Fruit fly (Drosophila melanogaster) whole organism, larva: ENCODE results near the gene Wbp2.

Source experiments
- noc ChIP-seq: fragments of 200-800 bp; sonication (Bioruptor generic); optimal IDR thresholded peaks from 3 replicates; lab custom pipeline; 2019; ENCODE audit warnings: missing biosample characterization, mild to moderate bottlenecking, missing genetic modification characterization, moderate library complexity

Wbp2 gene

DNA sequence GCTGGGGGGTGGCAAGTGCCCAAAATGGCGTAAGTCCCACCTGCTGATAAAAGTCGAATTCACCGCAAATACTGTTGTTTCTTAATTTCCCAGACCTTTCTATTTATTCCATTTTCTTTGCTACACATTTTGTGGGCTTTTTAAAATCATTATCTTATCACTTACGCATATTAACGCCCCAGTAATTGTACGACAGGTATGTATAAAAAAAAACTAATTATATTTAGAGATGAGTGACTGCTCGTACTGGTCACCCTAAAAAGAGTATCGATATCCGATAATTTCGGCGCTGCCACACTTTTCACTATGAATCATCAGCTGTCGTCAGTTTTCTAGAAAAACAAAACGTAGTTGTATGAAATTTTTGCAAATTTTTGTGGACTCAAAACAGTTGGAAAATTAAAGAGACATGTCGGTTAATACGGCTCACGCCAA is at the start of gene Wbp2, which contains the start of gene CG10948:
TSS of gene Wbp2 (plus strand) at position 299 of the 435 bp plus-strand sequence.
TSS of gene CG10948 (minus strand) at position 251 of the 435 bp plus-strand sequence.
- no peak for TF ChIP-seq noc (tag; lab: Kevin White, UChicago)

DNA sequence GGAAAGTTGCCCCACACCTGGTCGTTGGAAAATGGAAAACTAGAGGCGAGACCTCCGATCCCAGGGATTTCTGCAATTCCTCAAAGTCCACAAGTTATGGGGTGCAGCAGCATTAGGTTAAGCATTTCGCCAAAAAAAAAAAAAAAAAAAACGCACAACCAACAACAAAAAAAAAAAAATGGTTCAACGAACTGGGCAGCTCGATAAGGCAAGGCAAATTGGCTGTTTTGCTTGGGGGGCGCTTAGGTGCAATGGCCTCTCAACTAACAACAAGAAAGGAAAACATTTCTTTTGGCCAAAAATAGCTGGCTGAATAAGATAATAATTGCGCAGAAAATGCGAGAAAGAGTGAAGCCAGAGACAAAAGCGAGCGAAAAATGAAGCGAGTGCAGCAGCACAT is 49.8 kb upstream of the Wbp2 start:
- TF ChIP-seq noc (tag; lab: Kevin White, UChicago): no peak

- no peak for TF ChIP-seq noc (tag; lab: Kevin White, UChicago)
Observed at dm6 chr3L:12802443-12802865, 47.5 kb upstream of the Wbp2 start.

DNA sequence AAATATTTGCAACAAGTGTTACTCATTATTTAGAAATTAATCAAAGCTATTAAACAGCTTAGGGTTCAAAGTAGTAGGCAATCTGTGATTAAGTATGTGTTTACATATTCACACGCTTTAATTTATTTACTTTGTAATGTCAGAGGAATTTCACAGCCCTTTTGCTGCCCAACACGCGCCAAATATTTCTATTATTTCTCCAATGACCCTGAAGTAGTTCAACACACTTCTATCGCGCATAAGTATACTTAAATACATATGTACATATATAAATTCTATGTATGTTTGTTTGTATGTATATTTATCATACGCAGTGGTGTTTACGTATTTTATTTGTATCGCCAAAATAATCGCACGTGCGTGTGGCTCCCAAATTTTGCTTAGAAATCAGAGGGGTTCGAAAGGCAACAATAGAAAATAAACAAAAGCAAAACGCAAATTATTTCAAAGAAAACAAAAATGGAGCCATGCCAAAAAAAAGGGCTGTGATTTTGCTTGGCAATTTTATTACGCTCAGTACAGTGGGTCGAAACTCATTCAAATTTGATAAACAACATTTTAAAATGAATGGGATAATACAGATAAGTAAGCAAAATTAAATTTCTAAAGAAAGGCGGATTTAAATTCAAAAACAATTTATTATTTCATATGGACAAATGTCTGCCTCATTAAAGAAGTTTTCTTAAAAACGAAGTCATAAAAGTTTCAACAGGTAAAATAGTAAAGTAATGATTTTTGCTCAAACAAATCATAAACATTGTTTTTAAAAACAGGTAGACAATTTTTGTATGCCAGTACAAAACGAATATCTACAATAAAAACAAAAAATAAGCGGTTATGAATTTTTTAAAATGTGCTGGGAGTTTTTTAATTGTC is 46.6 kb upstream of the Wbp2 start:
- TF ChIP-seq noc (tag; lab: Kevin White, UChicago): peak; percentile 80

DNA sequence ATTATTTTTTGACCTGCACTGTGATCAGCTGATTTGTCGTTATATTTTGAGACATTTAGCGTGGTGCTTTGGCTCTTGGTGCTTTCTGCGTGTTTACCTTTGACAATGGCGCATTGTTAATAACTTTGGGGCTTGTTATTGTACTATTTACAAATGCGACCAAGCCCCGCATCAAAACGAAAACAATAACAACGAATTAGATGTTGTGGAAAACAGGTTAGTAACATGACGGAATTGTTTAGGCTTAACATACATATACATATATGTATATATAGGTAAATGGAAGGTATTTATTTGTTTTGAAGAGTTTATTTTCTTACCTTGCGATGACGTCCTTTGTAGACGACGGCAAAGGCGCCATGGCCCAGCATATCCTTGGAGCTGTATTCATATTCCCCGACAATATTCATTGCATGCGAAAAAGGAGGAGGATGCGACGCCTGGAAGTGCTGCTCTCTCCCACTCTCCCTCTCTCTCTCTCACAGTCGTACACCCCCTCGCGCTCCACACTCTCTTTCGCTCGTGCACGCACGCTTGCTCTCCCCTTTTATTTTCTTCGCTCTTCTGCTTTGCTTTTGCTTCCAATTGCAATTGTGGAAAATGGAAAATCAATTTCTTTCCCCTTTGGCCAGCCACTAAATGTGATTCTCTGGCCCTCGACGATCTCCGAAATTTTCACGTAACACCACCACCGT is 45.8 kb upstream of the Wbp2 start:
- TF ChIP-seq noc (tag; lab: Kevin White, UChicago): no peak

dm6 chr3L:12804730-12805170 is 45.2 kb upstream of the Wbp2 start, which contains the start of gene Atg1:
TSS of gene Atg1 (minus strand) at chr3L:12805116.
- peak; percentile 26 for TF ChIP-seq noc (tag; lab: Kevin White, UChicago)

dm6 chr3L:12805660-12806289 is 44.2 kb upstream of the Wbp2 start, which contains the start of gene Sap130:
TSS of gene Sap130 (plus strand) at chr3L:12805902.
- TF ChIP-seq noc (tag; lab: Kevin White, UChicago): no peak

DNA sequence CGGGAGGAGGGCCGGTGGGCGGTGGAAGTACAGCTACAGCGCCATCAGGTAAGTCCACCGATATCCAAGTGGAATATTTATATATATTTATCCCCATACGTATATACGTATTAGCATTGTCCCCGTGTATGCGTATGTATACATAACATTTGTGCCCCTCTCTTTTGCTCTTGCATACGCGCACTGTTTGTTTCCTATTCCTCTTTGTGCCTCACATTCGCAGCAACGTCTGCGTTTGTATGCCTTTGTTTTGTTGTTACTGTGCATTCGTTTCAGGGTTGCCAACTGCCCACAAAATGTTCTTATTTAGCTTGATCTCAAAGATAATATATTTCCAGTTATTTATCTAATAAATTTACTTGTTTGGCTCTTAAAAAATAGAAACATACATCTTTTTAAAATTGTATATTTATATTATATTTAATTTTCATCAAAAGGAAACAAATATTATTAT is 43.6 kb upstream of the Wbp2 start:
- peak; percentile 45 for TF ChIP-seq noc (tag; lab: Kevin White, UChicago)

- TF ChIP-seq noc (tag; lab: Kevin White, UChicago): no peak
Observed at dm6 chr3L:12808421-12808820, 41.5 kb upstream of the Wbp2 start, which contains the start of gene CG32110. TSS of gene CG32110 (plus strand) at chr3L:12808721.

DNA sequence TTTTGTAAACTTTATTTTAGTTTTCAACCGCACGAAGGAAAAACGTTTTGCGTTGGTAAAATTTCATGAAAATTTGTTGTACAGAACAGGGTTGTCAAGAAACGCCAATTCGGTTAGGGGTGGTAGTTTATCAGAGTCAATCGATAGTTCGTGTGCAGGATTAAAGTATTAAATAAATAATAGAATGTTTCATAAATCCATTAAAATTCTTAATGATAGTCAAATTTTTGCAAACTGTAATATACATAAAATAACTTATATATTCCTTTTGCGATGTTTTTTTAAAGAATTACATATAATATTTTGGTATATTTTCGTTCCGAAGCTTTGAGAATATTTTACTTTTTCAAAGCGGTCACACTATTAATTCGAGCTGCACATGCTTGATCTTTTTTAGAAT is 36.1 kb upstream of the Wbp2 start, which contains the start of the genes Sf3a2 and CG42588:
TSS of gene Sf3a2 (minus strand) at position 113 of the 400 bp plus-strand sequence.
TSS of gene CG42588 (plus strand) at position 348 of the 400 bp plus-strand sequence.
- no peak for TF ChIP-seq noc (tag; lab: Kevin White, UChicago)

dm6 chr3L:12814806-12815205 is 35.2 kb upstream of the Wbp2 start:
- TF ChIP-seq noc (tag; lab: Kevin White, UChicago): no peak

DNA sequence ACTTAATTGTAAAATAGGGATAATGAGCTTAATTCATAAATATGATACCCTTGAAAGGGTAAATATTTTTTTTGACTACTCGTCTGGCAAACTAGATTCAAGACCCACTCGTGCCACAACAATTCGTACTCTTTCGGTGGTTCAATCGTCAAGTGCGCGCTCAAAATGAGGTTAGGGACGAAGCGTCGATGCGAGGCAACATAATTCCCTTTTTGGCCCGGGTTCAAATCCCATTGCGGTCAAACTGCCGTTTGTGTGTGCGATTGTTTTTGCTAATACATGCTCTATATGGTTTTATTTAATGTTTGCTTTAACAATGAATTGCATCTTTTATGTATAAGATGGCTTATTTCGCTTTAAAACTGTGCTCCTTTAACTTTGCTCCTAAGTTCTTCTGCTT is 34.2 kb upstream of the Wbp2 start:
- no peak for TF ChIP-seq noc (tag; lab: Kevin White, UChicago)

DNA sequence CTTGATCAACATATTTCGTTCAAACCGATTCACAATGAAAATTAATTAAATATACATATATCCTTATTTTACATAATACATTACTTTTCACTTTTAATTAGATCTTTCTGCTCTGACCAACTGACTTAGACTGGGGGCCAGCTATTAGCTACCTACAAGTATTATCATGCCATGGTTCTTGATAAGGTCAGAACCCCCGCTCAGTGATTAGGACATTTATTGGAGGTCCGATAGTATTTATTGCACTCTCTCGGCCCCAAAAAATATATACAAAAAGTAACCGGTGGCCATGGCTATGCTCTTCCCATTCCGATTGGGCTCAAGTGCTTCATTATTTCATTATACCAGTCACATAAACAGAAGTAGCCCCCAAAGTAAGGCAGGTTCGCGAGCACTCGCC is 22.3 kb upstream of the Wbp2 start:
- TF ChIP-seq noc (tag; lab: Kevin White, UChicago): no peak

DNA sequence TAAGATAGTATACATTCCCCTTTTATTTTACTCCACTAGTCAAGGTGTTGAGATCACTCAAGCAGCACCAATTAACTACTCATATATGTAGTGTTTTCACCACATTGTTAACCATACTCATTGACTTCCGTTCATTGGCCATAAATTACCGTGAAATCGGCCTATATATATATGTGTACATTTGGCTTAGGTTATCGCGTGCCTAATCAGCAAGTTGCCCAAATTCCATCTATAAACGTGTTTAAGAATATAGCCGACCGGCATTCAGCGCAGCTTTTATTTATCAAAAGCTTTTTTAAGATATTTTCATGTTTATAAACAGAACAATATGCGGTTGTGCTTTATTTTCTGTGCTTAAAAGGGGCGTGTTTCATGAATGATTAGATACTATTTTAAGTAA is 21.4 kb upstream of the Wbp2 start:
- TF ChIP-seq noc (tag; lab: Kevin White, UChicago): peak; percentile 29

DNA sequence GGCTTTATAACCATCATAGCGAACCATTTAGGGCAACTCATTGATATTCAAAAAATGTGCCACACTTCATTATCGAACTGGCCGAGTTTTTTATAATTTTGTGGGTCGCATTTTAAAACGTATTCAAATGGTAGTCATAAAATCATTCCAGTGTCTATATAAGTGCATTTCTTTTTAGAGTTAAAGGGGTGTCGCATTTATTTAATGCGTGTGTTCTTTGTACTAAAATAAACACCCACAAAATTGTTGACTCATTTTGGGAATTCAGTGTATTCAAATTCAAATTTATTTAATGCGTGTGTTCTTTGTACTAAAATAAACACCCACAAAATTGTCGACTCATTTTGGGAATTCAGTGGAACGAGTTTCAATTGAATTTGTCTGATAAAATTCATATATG is 19.5 kb upstream of the Wbp2 start:
- TF ChIP-seq noc (tag; lab: Kevin White, UChicago): no peak
